Worm (Caenorhabditis elegans) whole organism, L1 larva: ENCODE results near the gene C16A3.5.

Experiments
- C04F5.9 ChIP-seq: sonication (generic microtip); optimal IDR thresholded peaks from 2 replicates; lab custom pipeline; 2016; ENCODE audit warnings: missing genetic modification characterization, missing compliant biosample characterization
- alr-1 ChIP-seq: fragments of 200-800 bp; sonication (Bioruptor generic); optimal IDR thresholded peaks from 2 replicates; lab custom pipeline; 2018; ENCODE audit warnings: borderline replicate concordance, mild to moderate bottlenecking, missing genetic modification characterization, missing compliant biosample characterization
- blmp-1 ChIP-seq: fragments of 150-350 bp; optimal IDR thresholded peaks from 2 replicates; lab custom pipeline; 2014; ENCODE audit warnings: missing biosample characterization, missing genetic modification characterization
- ceh-82 ChIP-seq, 3 experiments: fragments of 150-350 bp in 1 of 3; sonication (generic microtip) in 2 of 3; optimal IDR thresholded peaks; 2 replicates each; lab custom pipeline; 2014 to 2017; ENCODE audit warnings: missing biosample characterization in 3 of 3, missing genetic modification characterization in 3 of 3
- ceh-88 ChIP-seq: fragments of 200-800 bp; sonication (Bioruptor generic); IDR thresholded peaks from 2 replicates; pipeline ENCODE4 v1.3.6; 2022; ENCODE audit warnings: missing genetic modification characterization, missing compliant biosample characterization
- ceh-90 ChIP-seq: sonication (generic microtip); optimal IDR thresholded peaks from 2 replicates; lab custom pipeline; 2016; ENCODE audit warnings: missing genetic modification characterization, missing compliant biosample characterization
- dpl-1 ChIP-seq, 3 experiments: fragments of 150-350 bp in 2 of 3; sonication (generic microtip) in 1 of 3; optimal IDR thresholded peaks; 2 replicates each; lab custom pipeline; 2014 to 2017; ENCODE audit warnings: missing biosample characterization in 3 of 3, missing genetic modification characterization in 3 of 3, missing genetic modification reagents in 3 of 3
- efl-3 ChIP-seq: fragments of 200-800 bp; sonication (Bioruptor generic); optimal IDR thresholded peaks from 2 replicates; lab custom pipeline; 2018; ENCODE audit warnings: mild to moderate bottlenecking, missing genetic modification characterization, missing compliant biosample characterization
- egl-13 ChIP-seq: sonication (generic microtip); optimal IDR thresholded peaks from 2 replicates; lab custom pipeline; 2016; ENCODE audit warnings: missing genotype, missing genetic modification reagents, missing genetic modification characterization, missing compliant biosample characterization
- egl-27 ChIP-seq, 2 experiments: fragments of 150-350 bp in 1 of 2; sonication (generic microtip); optimal IDR thresholded peaks; 3 replicates each; lab custom pipeline; 2017 to 2018; ENCODE audit warnings: missing biosample characterization in 2 of 2, missing genetic modification characterization in 2 of 2, missing genetic modification reagents in 2 of 2
- fkh-10 ChIP-seq: sonication (generic microtip); optimal IDR thresholded peaks from 2 replicates; lab custom pipeline; 2017; ENCODE audit warnings: missing biosample characterization, missing genetic modification reagents, missing genetic modification characterization
- fkh-4 ChIP-seq: sonication (generic microtip); optimal IDR thresholded peaks from 2 replicates; lab custom pipeline; 2016; ENCODE audit warnings: missing compliant biosample characterization, missing genetic modification characterization, borderline replicate concordance
- fos-1 ChIP-seq: fragments of 150-350 bp; optimal IDR thresholded peaks from 2 replicates; lab custom pipeline; 2014; ENCODE audit warnings: missing biosample characterization, missing genetic modification characterization
- grh-1 ChIP-seq: fragments of 200-800 bp; sonication (Bioruptor generic); IDR thresholded peaks from 2 replicates; pipeline ENCODE4 v1.3.6; 2022; ENCODE audit warnings: missing genetic modification reagents, missing genetic modification characterization, missing compliant biosample characterization
- hlh-17 ChIP-seq: fragments of 200-800 bp; sonication (Bioruptor generic); optimal IDR thresholded peaks from 2 replicates; lab custom pipeline; 2018; ENCODE audit warnings: missing genetic modification characterization, mild to moderate bottlenecking, missing compliant biosample characterization, moderate library complexity, borderline replicate concordance
- hpl-2 ChIP-seq: fragments of 150-350 bp; optimal IDR thresholded peaks from 2 replicates; lab custom pipeline; 2014; ENCODE audit warnings: missing biosample characterization, missing genetic modification reagents, missing genetic modification characterization
- irx-1 ChIP-seq: sonication (generic microtip); optimal IDR thresholded peaks from 2 replicates; lab custom pipeline; 2016; ENCODE audit warnings: missing genetic modification characterization, missing compliant biosample characterization
- isw-1 ChIP-seq: fragments of 200-800 bp; sonication (Bioruptor generic); IDR thresholded peaks from 2 replicates; pipeline ENCODE4 v1.3.6; 2022; ENCODE audit warnings: missing genetic modification characterization, missing compliant biosample characterization
- lin-13 ChIP-seq: fragments of 150-350 bp; optimal IDR thresholded peaks from 2 replicates; lab custom pipeline; 2014; ENCODE audit warnings: missing biosample characterization, missing genetic modification reagents, missing genetic modification characterization
- lin-14 ChIP-seq: fragments of 200-800 bp; sonication (Bioruptor generic); optimal IDR thresholded peaks from 2 replicates; lab custom pipeline; 2018; ENCODE audit warnings: mild to moderate bottlenecking, missing genetic modification characterization, moderate library complexity, missing compliant biosample characterization
- lin-35 ChIP-seq, 2 experiments: fragments of 150-350 bp; optimal IDR thresholded peaks; 2 replicates each; lab custom pipeline; 2014; ENCODE audit warnings: missing biosample characterization in 2 of 2, missing genetic modification characterization in 2 of 2, missing genetic modification reagents in 2 of 2
- lin-39 ChIP-seq: fragments of 150-350 bp; optimal IDR thresholded peaks from 2 replicates; lab custom pipeline; 2014; ENCODE audit warnings: missing biosample characterization, missing genetic modification reagents, missing genetic modification characterization
- lir-3 ChIP-seq: sonication (generic microtip); optimal IDR thresholded peaks from 2 replicates; lab custom pipeline; 2016; ENCODE audit warnings: mild to moderate bottlenecking, missing genetic modification characterization, moderate library complexity, missing compliant biosample characterization; ENCODE audit not compliant: poor library complexity
- lsy-2 ChIP-seq, 2 experiments: fragments of 150-350 bp; optimal IDR thresholded peaks; 2 replicates each; lab custom pipeline; 2014; ENCODE audit warnings: missing biosample characterization in 2 of 2, missing genetic modification characterization in 2 of 2
- mab-9 ChIP-seq: fragments of 200-800 bp; sonication (Bioruptor generic); IDR thresholded peaks from 2 replicates; pipeline ENCODE4 v1.3.6; 2022; ENCODE audit warnings: missing genetic modification reagents, missing genetic modification characterization, missing compliant biosample characterization
- mdl-1 ChIP-seq, 2 experiments: fragments of 150-350 bp; optimal IDR thresholded peaks; 2 replicates each; lab custom pipeline; 2014 to 2017; ENCODE audit warnings: missing biosample characterization in 2 of 2, missing genetic modification characterization in 2 of 2, inconsistent platforms in 1 of 2
- mef-2 ChIP-seq: fragments of 150-350 bp; optimal IDR thresholded peaks from 2 replicates; lab custom pipeline; 2014; ENCODE audit warnings: missing biosample characterization, missing genetic modification characterization
- nhr-11 ChIP-seq: fragments of 150-350 bp; optimal IDR thresholded peaks from 2 replicates; lab custom pipeline; 2014; ENCODE audit warnings: missing biosample characterization, missing genetic modification characterization
- nhr-12 ChIP-seq: sonication (generic microtip); optimal IDR thresholded peaks from 2 replicates; lab custom pipeline; 2017; ENCODE audit warnings: missing biosample characterization, missing genetic modification characterization
- nhr-19 ChIP-seq: fragments of 200-800 bp; sonication (Bioruptor generic); conservative IDR thresholded peaks from 2 replicates; pipeline ENCODE4 v1.3.6; 2022; ENCODE audit warnings: missing genetic modification characterization, missing compliant biosample characterization
- nhr-20 ChIP-seq: sonication (generic microtip); optimal IDR thresholded peaks from 2 replicates; lab custom pipeline; 2016; ENCODE audit warnings: mild to moderate bottlenecking, missing genetic modification characterization, missing compliant biosample characterization
- nhr-237 ChIP-seq: fragments of 150-350 bp; optimal IDR thresholded peaks from 2 replicates; lab custom pipeline; 2014; ENCODE audit warnings: missing biosample characterization, missing genetic modification characterization
- nhr-47 ChIP-seq: sonication (generic microtip); optimal IDR thresholded peaks from 2 replicates; lab custom pipeline; 2016; ENCODE audit warnings: mild to moderate bottlenecking, missing genetic modification characterization, moderate library complexity, missing compliant biosample characterization
- nhr-71 ChIP-seq: sonication (generic microtip); optimal IDR thresholded peaks from 2 replicates; lab custom pipeline; 2016; ENCODE audit warnings: mild to moderate bottlenecking, missing genetic modification characterization, moderate library complexity, missing compliant biosample characterization
- nhr-76 ChIP-seq: sonication (generic microtip); optimal IDR thresholded peaks from 2 replicates; lab custom pipeline; 2017; ENCODE audit warnings: missing biosample characterization, missing genetic modification characterization
- nhr-85 ChIP-seq: sonication (generic microtip); peaks from one replicate; lab custom pipeline; 2016; ENCODE audit warnings: missing genetic modification characterization, inconsistent platforms, missing compliant biosample characterization
- pqm-1 ChIP-seq: sonication (generic microtip); optimal IDR thresholded peaks from 3 replicates; lab custom pipeline; 2017; ENCODE audit warnings: missing biosample characterization, missing genetic modification characterization
- rnt-1 ChIP-seq: sonication (generic microtip); optimal IDR thresholded peaks from 2 replicates; lab custom pipeline; 2016; ENCODE audit warnings: mild to moderate bottlenecking, missing genetic modification characterization, moderate library complexity, missing compliant biosample characterization
- snpc-4 ChIP-seq: fragments of 150-350 bp; optimal IDR thresholded peaks from 2 replicates; lab custom pipeline; 2014; ENCODE audit warnings: missing biosample characterization, missing genetic modification characterization
- sptf-1 ChIP-seq: fragments of 150-350 bp; optimal IDR thresholded peaks from 2 replicates; lab custom pipeline; 2014; ENCODE audit warnings: missing biosample characterization, missing genetic modification characterization
- sup-37 ChIP-seq: fragments of 200-800 bp; sonication (Bioruptor generic); optimal IDR thresholded peaks from 2 replicates; lab custom pipeline; 2018; ENCODE audit warnings: mild to moderate bottlenecking, missing genetic modification characterization, missing compliant biosample characterization
- swsn-7 ChIP-seq: sonication (generic microtip); optimal IDR thresholded peaks from 2 replicates; lab custom pipeline; 2016; ENCODE audit warnings: missing genetic modification characterization, missing compliant biosample characterization
- unc-30 ChIP-seq: sonication (generic microtip); optimal IDR thresholded peaks from 2 replicates; lab custom pipeline; 2017; ENCODE audit warnings: missing biosample characterization, missing genetic modification characterization
- unc-62 ChIP-seq: fragments of 150-350 bp; optimal IDR thresholded peaks from 2 replicates; lab custom pipeline; 2014; ENCODE audit warnings: missing biosample characterization, missing genetic modification reagents, missing genetic modification characterization
- unc-86 ChIP-seq: sonication (generic microtip); optimal IDR thresholded peaks from 2 replicates; lab custom pipeline; 2016; ENCODE audit warnings: missing genetic modification characterization, missing compliant biosample characterization
- unc-98 ChIP-seq: fragments of 200-800 bp; sonication (Bioruptor generic); IDR thresholded peaks from 2 replicates; pipeline ENCODE4 v1.3.6; 2022; ENCODE audit warnings: missing genetic modification characterization, missing compliant biosample characterization
- ztf-11 ChIP-seq, 2 experiments: sonication (generic microtip); optimal IDR thresholded peaks; 2 replicates each; lab custom pipeline; 2016 to 2017; ENCODE audit warnings: missing genetic modification characterization in 2 of 2, missing biosample characterization in 1 of 2, missing compliant biosample characterization in 1 of 2
- ztf-4 ChIP-seq: fragments of 150-350 bp; optimal IDR thresholded peaks from 2 replicates; lab custom pipeline; 2014; ENCODE audit warnings: missing biosample characterization, missing genetic modification characterization

The C16A3.5 gene

ce11 chrIII:6362323-6362922, 18.1 kb upstream of the C16A3.5 start (continued):
- TF ChIP-seq ceh-82 (tag; optimal IDR thresholded peaks at IDR 0.05; lab: Kevin White, UChicago) (peak in 2 of 3 experiments; percentile 14 to 22), nhr-11 (tag; lab: Kevin White, UChicago) (peak; percentile 41), mab-9 (GFP tag; lab: Robert Waterston, UW) (no peak), dpl-1 (GFP tag; optimal IDR thresholded peaks at IDR 0.05; lab: Kevin White, UChicago) (peak; percentile 8 to 35 (median 19)), irx-1 (tag; lab: Kevin White, UChicago) (peak; percentile 67), hpl-2 (GFP tag; lab: Kevin White, UChicago) (no peak), nhr-76 (tag; lab: Kevin White, UChicago) (no peak), mef-2 (tag; lab: Kevin White, UChicago) (no peak), nhr-71 (tag; lab: Kevin White, UChicago) (peak; percentile 93), lin-13 (GFP tag; lab: Kevin White, UChicago) (peak; percentile 38), grh-1 (GFP tag; lab: Robert Waterston, UW) (peak; percentile 57), unc-30 (tag; lab: Kevin White, UChicago) (no peak), ztf-11 (tag; optimal IDR thresholded peaks at IDR 0.05; lab: Kevin White, UChicago) (no peak), nhr-47 (peak; percentile 59), nhr-12 (no peak), nhr-85 (tag; lab: Kevin White, UChicago) (peak; percentile 99), efl-3 (GFP tag; lab: Kevin White, UChicago) (no peak), lin-14 (peak; percentile 96), ceh-88 (GFP tag; lab: Robert Waterston, UW) (no peak), blmp-1 (tag; lab: Kevin White, UChicago) (peak; percentile 77), ztf-4 (tag; lab: Kevin White, UChicago) (no peak), hlh-17 (no peak), fkh-10 (GFP tag; lab: Kevin White, UChicago) (no peak), swsn-7 (tag; lab: Kevin White, UChicago) (peak; percentile 53), fos-1 (peak; percentile 44), lin-35 (GFP tag; optimal IDR thresholded peaks at IDR 0.05; lab: Kevin White, UChicago) (peak in 1 of 2 experiments; percentile 54), unc-86 (tag; lab: Kevin White, UChicago) (no peak), snpc-4 (tag; lab: Kevin White, UChicago) (peak; percentile 14), sup-37 (GFP tag; lab: Kevin White, UChicago) (no peak), C04F5.9 (tag; lab: Kevin White, UChicago) (no peak), egl-13 (no peak), rnt-1 (tag; lab: Kevin White, UChicago) (peak; percentile 81), pqm-1 (tag; lab: Kevin White, UChicago) (no peak), fkh-4 (no peak), alr-1 (no peak), sptf-1 (tag; lab: Kevin White, UChicago) (no peak), nhr-237 (tag; lab: Kevin White, UChicago) (peak; percentile 24), lsy-2 (tag; optimal IDR thresholded peaks at IDR 0.05; lab: Kevin White, UChicago) (peak; percentile 61 to 81), lin-39 (tag; lab: Kevin White, UChicago) (peak; percentile 80), unc-98 (no peak), nhr-20 (tag; lab: Kevin White, UChicago) (peak; percentile 90), mdl-1 (tag; optimal IDR thresholded peaks at IDR 0.05; lab: Kevin White, UChicago) (peak in 1 of 2 experiments; percentile 58), lir-3 (tag; lab: Kevin White, UChicago) (no peak), isw-1 (GFP tag; lab: Robert Waterston, UW) (no peak), nhr-19 (GFP tag; lab: Robert Waterston, UW) (peak; percentile 78), egl-27 (tag; optimal IDR thresholded peaks at IDR 0.05; lab: Kevin White, UChicago) (peak in 1 of 2 experiments; percentile 14), unc-62 (GFP tag; lab: Kevin White, UChicago) (no peak), ceh-90 (tag; lab: Kevin White, UChicago) (no peak)
